Fruit fly (Drosophila melanogaster) whole organism, larva: ENCODE results near the gene CG14696.

ENCODE experiments used
- noc ChIP-seq: fragments of 200-800 bp; sonication (Bioruptor generic); optimal IDR thresholded peaks from 3 replicates; lab custom pipeline; 2019; ENCODE audit warnings: missing biosample characterization, mild to moderate bottlenecking, missing genetic modification characterization, moderate library complexity

Gene CG14696

dm6 chr3R:10834893-10835292 lies 49.9 kb downstream of the CG14696 start:
- no peak for TF ChIP-seq noc (tag; lab: Kevin White, UChicago)

dm6 chr3R:10832526-10833165 lies 52.2 kb downstream of the CG14696 start:
- no peak for TF ChIP-seq noc (tag; lab: Kevin White, UChicago)
